Fruit fly (Drosophila melanogaster): ENCODE results near the gene CG7326.

CG7326 gene

dm6 chrX:18883999-18884671 lies 20.6 kb upstream of the CG7326 start, which contains the start of gene CG7332 (continued):
- TF ChIP-seq ssp (GFP tag; IDR thresholded peaks at IDR 0.05) (no peak), CG9215 (GFP tag; IDR thresholded peaks at IDR 0.05) (no peak), Bgb (GFP tag; IDR thresholded peaks at IDR 0.05; ENCODE audit: partially characterized antibody) (peak; percentile 66), psq (GFP tag; optimal IDR thresholded peaks at IDR 0.05) (no peak), CG1602 (GFP tag; optimal IDR thresholded peaks at IDR 0.05) (no peak), CG11504 (tag; optimal IDR thresholded peaks at IDR 0.05) (no peak), CG16815 (GFP tag; optimal IDR thresholded peaks at IDR 0.05) (no peak), CG42726 (GFP tag; IDR thresholded peaks at IDR 0.05; ENCODE audit: partially characterized antibody) (peak; percentile 6; the same call in 1 of the 2 replicates), br (optimal IDR thresholded peaks at IDR 0.05) (no peak), vnd (GFP tag; IDR thresholded peaks at IDR 0.05; ENCODE audit: partially characterized antibody) (peak; percentile 46; the same call in 2 of the 3 replicates), CG1529 (GFP tag; optimal IDR thresholded peaks at IDR 0.05) (no peak), CG15514 (GFP tag; optimal IDR thresholded peaks at IDR 0.05) (peak; percentile 47), crol (GFP tag; IDR thresholded peaks at IDR 0.05) (no peak), bbx (GFP tag; IDR thresholded peaks at IDR 0.05; ENCODE audit: partially characterized antibody) (peak; percentile 70), Ptx1 (GFP tag; IDR thresholded peaks at IDR 0.05) (peak; percentile 28; the same call in 1 of the 2 replicates), nerfin-2 (GFP tag; IDR thresholded peaks at IDR 0.05; ENCODE audit: partially characterized antibody) (peak; percentile 42), pzg (GFP tag; optimal IDR thresholded peaks at IDR 0.05) (peak; percentile 65), CG12942 (GFP tag; optimal IDR thresholded peaks at IDR 0.05) (no peak), tna (GFP tag; IDR thresholded peaks at IDR 0.05; ENCODE audit: partially characterized antibody) (peak; percentile 65; the same call in 1 of the 2 replicates), row (GFP tag; IDR thresholded peaks at IDR 0.05) (peak; percentile 29; the same call in 1 of the 3 replicates), fru (optimal IDR thresholded peaks at IDR 0.05) (no peak), CG17361 (GFP tag; IDR thresholded peaks at IDR 0.05) (0 out of 3 replicates have a peak, but pooled peaks have one; percentile 16), CG12659 (GFP tag; optimal IDR thresholded peaks at IDR 0.05) (peak; percentile 39), sqz (GFP tag; optimal IDR thresholded peaks at IDR 0.05) (no peak), emc (GFP tag; optimal IDR thresholded peaks at IDR 0.05) (no peak), CG14965 (GFP tag; optimal IDR thresholded peaks at IDR 0.05; ENCODE audit: borderline replicate concordance) (no peak), CG9437 (GFP tag; optimal IDR thresholded peaks at IDR 0.05) (peak; percentile 59), CG6791 (GFP tag; IDR thresholded peaks at IDR 0.05; ENCODE audit: partially characterized antibody) (peak; percentile 80), stwl (tag; optimal IDR thresholded peaks at IDR 0.05) (peak; percentile 66), trem (tag; optimal IDR thresholded peaks at IDR 0.05) (peak; percentile 14), Opbp (GFP tag; IDR thresholded peaks at IDR 0.05; ENCODE audit: partially characterized antibody) (peak; percentile 54; the same call in 1 of the 3 replicates), ems (GFP tag; optimal IDR thresholded peaks at IDR 0.05) (no peak), nmo (GFP tag; optimal IDR thresholded peaks at IDR 0.05) (peak; percentile 17), so (GFP tag; IDR thresholded peaks at IDR 0.05) (no peak), phol (tag; optimal IDR thresholded peaks at IDR 0.05) (peak; percentile 23), CG13624 (GFP tag; optimal IDR thresholded peaks at IDR 0.05) (no peak), ro (GFP tag; IDR thresholded peaks at IDR 0.05) (no peak), CG2116 (GFP tag; optimal IDR thresholded peaks at IDR 0.05) (peak; percentile 94), CHES-1-like (GFP tag; optimal IDR thresholded peaks at IDR 0.05) (no peak), en (GFP tag; optimal IDR thresholded peaks at IDR 0.05) (no peak), CG18262 (tag; optimal IDR thresholded peaks at IDR 0.05) (peak; percentile 3), az2 (GFP tag; optimal IDR thresholded peaks at IDR 0.05) (peak; percentile 15), chn (GFP tag; optimal IDR thresholded peaks at IDR 0.05) (no peak), CG15073 (GFP tag; optimal IDR thresholded peaks at IDR 0.05) (no peak), CG8359 (GFP tag; optimal IDR thresholded peaks at IDR 0.05; ENCODE audit: borderline replicate concordance) (no peak), croc (GFP tag; conservative IDR thresholded peaks at IDR 0.05) (no peak), sd (tag; optimal IDR thresholded peaks at IDR 0.05) (no peak), Dbx (GFP tag; IDR thresholded peaks at IDR 0.05) (no peak), unc-4 (GFP tag; IDR thresholded peaks at IDR 0.05; ENCODE audit: partially characterized antibody) (peak; percentile 50; the same call in 1 of the 2 replicates)
